Worm (Caenorhabditis elegans): ENCODE data around the gene F09C6.15.

Gene F09C6.15

DNA sequence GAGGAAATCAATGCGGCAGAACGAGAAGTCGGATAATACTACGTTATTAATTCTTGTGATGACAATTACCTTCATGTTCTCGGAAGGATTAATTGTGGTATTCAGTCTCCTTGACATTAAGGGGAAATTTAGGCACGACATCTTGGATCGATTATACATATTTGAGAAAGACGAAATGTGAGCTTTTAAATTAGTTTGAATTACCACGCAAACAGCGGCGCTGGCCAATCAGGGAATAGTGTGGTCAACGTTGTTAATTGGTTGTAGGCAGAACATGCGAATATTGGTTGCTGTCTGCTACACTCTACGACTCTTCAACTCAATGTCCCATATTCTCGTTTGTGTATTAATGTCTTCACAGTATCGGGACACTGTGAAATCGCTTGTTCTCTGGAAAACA, 18.6 kb upstream of the F09C6.15 start, which contains the start of gene F49A5.10:
Gene F49A5.10, plus strand, starts transcription at position 301 of the 400 bp plus-strand sequence.
- TF ChIP-seq F10B5.3 (tag; optimal IDR thresholded peaks at IDR 0.05), result no peak
- TF ChIP-seq mes-2 (tag; optimal IDR thresholded peaks at IDR 0.05; ENCODE audit: poor library complexity, severe bottlenecking), result no peak
- no peak for TF ChIP-seq daf-12 (tag; optimal IDR thresholded peaks at IDR 0.05)
- no peak for TF ChIP-seq dmd-8 (GFP tag; IDR thresholded peaks at IDR 0.05)
- no peak for TF ChIP-seq php-3 (GFP tag; IDR thresholded peaks at IDR 0.05)
- TF ChIP-seq Y105C5A.15 (GFP tag; IDR thresholded peaks at IDR 0.05), result no peak
- no peak for TF ChIP-seq daf-19 (GFP tag; conservative IDR thresholded peaks at IDR 0.05)
- TF ChIP-seq fos-1 (tag; optimal IDR thresholded peaks at IDR 0.05), result no peak
- no peak for TF ChIP-seq nhr-11 (tag; optimal IDR thresholded peaks at IDR 0.05)
- TF ChIP-seq ama-1 (optimal IDR thresholded peaks at IDR 0.05), result no peak
- TF ChIP-seq lin-13 (GFP tag; optimal IDR thresholded peaks at IDR 0.05), result no peak
- TF ChIP-seq nhr-6 (tag; optimal IDR thresholded peaks at IDR 0.05), result no peak
- no peak for TF ChIP-seq daf-16 (GFP tag; optimal IDR thresholded peaks at IDR 0.05)
- TF ChIP-seq daf-16 (tag; optimal IDR thresholded peaks at IDR 0.05), result no peak
- TF ChIP-seq ZK337.2 (GFP tag; IDR thresholded peaks at IDR 0.05), result no peak
- TF ChIP-seq Y75B8A.6 (GFP tag; IDR thresholded peaks at IDR 0.05), result no peak
- TF ChIP-seq ceh-20 (GFP tag; IDR thresholded peaks at IDR 0.05), result no peak
- no peak for TF ChIP-seq dve-1 (tag; optimal IDR thresholded peaks at IDR 0.05; ENCODE audit: insufficient read depth)
- TF ChIP-seq ceh-82 (tag; optimal IDR thresholded peaks at IDR 0.05), result no peak

DNA sequence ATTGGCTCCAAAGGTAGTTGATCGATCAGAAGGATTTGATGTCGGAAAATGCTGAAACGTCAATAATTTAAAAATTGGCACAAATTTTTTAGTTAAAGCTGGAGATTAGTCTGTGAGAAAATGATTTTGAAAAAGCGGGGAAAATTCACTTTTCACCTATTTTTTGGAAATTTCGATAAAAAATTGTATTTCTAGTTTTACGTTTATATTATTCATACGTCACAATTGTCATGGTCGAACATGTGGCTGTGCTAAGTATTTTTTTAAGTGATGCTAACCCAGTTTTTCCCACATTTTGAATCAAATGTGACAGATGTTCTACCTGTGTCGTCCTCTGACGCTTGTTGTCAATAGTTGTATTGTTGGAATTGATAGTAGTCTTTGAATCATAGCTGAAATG, 14.0 kb upstream of the F09C6.15 start:
- TF ChIP-seq unc-62 (GFP tag; optimal IDR thresholded peaks at IDR 0.05 in 1 of 2) (peak in 1 of 2 experiments; percentile 94), unc-62 (tag; optimal IDR thresholded peaks at IDR 0.05) (no peak), lin-13 (GFP tag; optimal IDR thresholded peaks at IDR 0.05) (no peak)

DNA sequence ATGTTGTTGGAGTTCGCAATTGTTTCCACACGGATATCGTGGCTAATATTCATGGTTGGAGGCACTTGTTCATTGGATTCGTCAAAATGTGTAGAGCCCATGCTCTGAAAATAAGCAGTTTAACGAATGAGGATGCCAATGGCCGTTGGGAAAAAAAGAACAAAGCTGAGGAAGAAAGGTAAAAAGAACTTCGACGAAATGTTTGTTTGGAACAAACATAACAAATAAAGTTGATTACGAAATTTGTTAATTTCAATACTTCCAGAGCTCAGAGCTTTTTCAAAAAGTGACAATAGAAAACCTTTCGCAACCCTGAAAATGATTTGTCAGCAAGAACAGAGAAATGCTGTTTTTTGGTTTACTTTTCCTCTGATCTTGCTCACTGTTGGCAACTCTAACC, 13.5 kb upstream of the F09C6.15 start, which contains the start of gene F09C6.3:
Gene F09C6.3, minus strand, starts transcription at position 101 of the 400 bp plus-strand sequence.
- no peak for TF ChIP-seq spr-3 (GFP tag; optimal IDR thresholded peaks at IDR 0.05)
- no peak for TF ChIP-seq daf-16 (GFP tag; optimal IDR thresholded peaks at IDR 0.05)
- TF ChIP-seq daf-16 (tag; optimal IDR thresholded peaks at IDR 0.05), result no peak
- no peak for TF ChIP-seq arid-1 (GFP tag; conservative IDR thresholded peaks at IDR 0.05)
- no peak for TF ChIP-seq dmd-8 (GFP tag; IDR thresholded peaks at IDR 0.05)

DNA sequence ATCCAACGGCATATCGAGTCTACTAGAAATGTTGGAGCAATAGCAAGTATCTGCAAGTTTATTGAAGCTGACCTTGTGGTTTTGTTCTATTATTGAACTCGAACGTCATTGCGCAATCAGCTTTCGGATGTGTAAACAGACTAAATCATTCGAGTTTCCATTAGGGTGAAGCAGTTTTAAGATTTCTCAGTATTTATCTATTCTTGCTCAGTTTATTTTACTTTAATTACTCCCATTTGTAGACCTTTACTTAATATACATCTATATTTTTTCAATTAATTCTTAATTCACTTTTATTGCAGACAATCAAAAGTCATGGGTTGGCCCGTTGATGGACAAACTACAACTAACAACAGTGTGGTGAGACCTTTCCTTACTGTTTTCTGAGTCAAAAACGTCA, 12.9 kb upstream of the F09C6.15 start, which contains the start of gene F09C6.14:
Gene F09C6.14, plus strand, starts transcription at position 301 of the 400 bp plus-strand sequence.
- TF ChIP-seq skn-1 (tag; optimal IDR thresholded peaks at IDR 0.05) (no peak), ztf-11 (tag; optimal IDR thresholded peaks at IDR 0.05) (no peak), tag-97 (GFP tag; IDR thresholded peaks at IDR 0.05) (no peak), Y5F2A.4 (GFP tag; optimal IDR thresholded peaks at IDR 0.05) (no peak), ZK337.2 (GFP tag; IDR thresholded peaks at IDR 0.05) (no peak), nhr-237 (tag; optimal IDR thresholded peaks at IDR 0.05) (no peak), F10B5.3 (tag; optimal IDR thresholded peaks at IDR 0.05) (no peak), hif-1 (tag; optimal IDR thresholded peaks at IDR 0.05) (no peak), F49E8.2 (tag; optimal IDR thresholded peaks at IDR 0.05; ENCODE audit: borderline replicate concordance) (no peak), pha-4 (GFP tag; IDR thresholded peaks at IDR 0.05) (no peak), pha-4 (tag; optimal IDR thresholded peaks at IDR 0.05) (no peak), daf-12 (tag; optimal IDR thresholded peaks at IDR 0.05) (no peak), unc-39 (tag; optimal IDR thresholded peaks at IDR 0.05) (no peak), F26F4.8 (GFP tag; conservative IDR thresholded peaks at IDR 0.05) (no peak), ceh-82 (tag; optimal IDR thresholded peaks at IDR 0.05) (no peak), zfp-3 (GFP tag; conservative IDR thresholded peaks at IDR 0.05) (no peak)
